Worm (Caenorhabditis elegans) whole organism, L2 larva: ENCODE results near the gene hcf-1.

ENCODE experiments used
- ceh-82 ChIP-seq: fragments of 150-350 bp; optimal IDR thresholded peaks from 2 replicates; lab custom pipeline; 2014; ENCODE audit warnings: missing biosample characterization, missing genetic modification characterization
- lin-11 ChIP-seq: fragments of 150-350 bp; sonication (generic microtip); optimal IDR thresholded peaks from 2 replicates; lab custom pipeline; 2014; ENCODE audit warnings: missing biosample characterization, missing genetic modification characterization, inconsistent platforms, mixed read lengths
- mdl-1 ChIP-seq, 2 experiments: fragments of 150-350 bp in 1 of 2; sonication (generic microtip) in 1 of 2; optimal IDR thresholded peaks; 2 replicates each; lab custom pipeline; 2017; ENCODE audit warnings: missing biosample characterization in 2 of 2, missing genetic modification characterization in 2 of 2
- snpc-4 ChIP-seq: fragments of 150-350 bp; optimal IDR thresholded peaks from 2 replicates; lab custom pipeline; 2014; ENCODE audit warnings: missing biosample characterization, missing genetic modification characterization
- ztf-11 ChIP-seq: sonication (generic microtip); optimal IDR thresholded peaks from 2 replicates; lab custom pipeline; 2017; ENCODE audit warnings: missing biosample characterization, missing genetic modification characterization

ce11 chrIV:7791821-7792446 is 17.9 kb upstream of the hcf-1 start, which contains the start of gene C33H5.13:
- TF ChIP-seq lin-11 (no peak), ceh-82 (tag; lab: Kevin White, UChicago) (no peak), snpc-4 (no peak), mdl-1 (tag; optimal IDR thresholded peaks at IDR 0.05; lab: Kevin White, UChicago) (no peak), ztf-11 (tag; lab: Kevin White, UChicago) (no peak)
